Worm (Caenorhabditis elegans) whole organism, midembryonic: Measurements from ENCODE around the gene T21D12.11.
A peak's percentile ranks its signal among the peaks of the same experiment; 100 is the strongest.

Experiments used
- T22C8.4 ChIP-seq: fragments of 200-800 bp; sonication (Bioruptor generic); IDR thresholded peaks from 2 replicates; pipeline ENCODE4 v1.3.6; 2022; ENCODE audit warnings: missing genetic modification characterization, missing compliant biosample characterization
- cog-1 ChIP-seq: sonication (generic microtip); optimal IDR thresholded peaks from 2 replicates; lab custom pipeline; 2016; ENCODE audit warnings: missing genetic modification characterization, missing compliant biosample characterization
- flt-1 ChIP-seq: fragments of 200-800 bp; sonication (Bioruptor generic); IDR thresholded peaks from 2 replicates; pipeline ENCODE4 v1.3.6; 2022; ENCODE audit warnings: missing genetic modification characterization, missing compliant biosample characterization
- klf-2 ChIP-seq: fragments of 200-800 bp; sonication (Bioruptor generic); conservative IDR thresholded peaks from 2 replicates; pipeline ENCODE4 v1.3.6; 2022; ENCODE audit warnings: missing genetic modification reagents, missing genetic modification characterization, missing compliant biosample characterization
- med-1 ChIP-seq: sonication (generic microtip); optimal IDR thresholded peaks from 2 replicates; lab custom pipeline; 2017; ENCODE audit warnings: missing genetic modification characterization, mild to moderate bottlenecking, missing compliant biosample characterization, antibody characterized with exemption, missing genetic modification reagents; ENCODE audit not compliant: insufficient read depth
- ref-1 ChIP-seq: fragments of 200-800 bp; sonication (Bioruptor generic); conservative IDR thresholded peaks from 2 replicates; pipeline ENCODE4 v1.3.6; 2022; ENCODE audit warnings: missing genetic modification reagents, missing genetic modification characterization, missing compliant biosample characterization
- tab-1 ChIP-seq: fragments of 200-800 bp; sonication (Bioruptor generic); IDR thresholded peaks from 2 replicates; pipeline ENCODE4 v1.3.6; 2022; ENCODE audit warnings: missing genetic modification characterization, missing compliant biosample characterization
- ztf-23 ChIP-seq: fragments of 200-800 bp; sonication (Bioruptor generic); IDR thresholded peaks from 2 replicates; pipeline ENCODE4 v1.3.6; 2022; ENCODE audit warnings: missing genetic modification reagents, missing genetic modification characterization, missing compliant biosample characterization
- ztf-29 ChIP-seq: fragments of 200-800 bp; sonication (Bioruptor generic); IDR thresholded peaks from 2 replicates; pipeline ENCODE4 v1.3.6; 2022; ENCODE audit warnings: missing genetic modification reagents, missing genetic modification characterization, missing compliant biosample characterization

The T21D12.11 gene

ce11 chrIV:257095-257494, 12.1 kb upstream of the T21D12.11 start, which contains the start of gene R02D3.8:
Gene R02D3.8, minus strand, starts transcription at chrIV:257203.
- TF ChIP-seq ztf-29 (GFP tag; lab: Robert Waterston, UW) (no peak), T22C8.4 (GFP tag; lab: Robert Waterston, UW) (no peak), klf-2 (no peak), flt-1 (no peak), cog-1 (tag; lab: Kevin White, UChicago) (no peak), med-1 (no peak), ztf-23 (GFP tag; lab: Robert Waterston, UW) (no peak), ref-1 (no peak), tab-1 (GFP tag; lab: Robert Waterston, UW) (no peak)

ce11 chrIV:258362-258761, 10.8 kb upstream of the T21D12.11 start:
- TF ChIP-seq flt-1 (no peak), ztf-29 (GFP tag; lab: Robert Waterston, UW) (no peak), T22C8.4 (GFP tag; lab: Robert Waterston, UW) (no peak), cog-1 (tag; lab: Kevin White, UChicago) (no peak), tab-1 (GFP tag; lab: Robert Waterston, UW) (no peak), ref-1 (no peak), ztf-23 (GFP tag; lab: Robert Waterston, UW) (no peak), klf-2 (no peak)

- no peak for TF ChIP-seq tab-1 (GFP tag; lab: Robert Waterston, UW)
- TF ChIP-seq cog-1 (tag; lab: Kevin White, UChicago): no peak
- no peak for TF ChIP-seq klf-2
- no peak for TF ChIP-seq ztf-29 (GFP tag; lab: Robert Waterston, UW)
- TF ChIP-seq ref-1: no peak
- TF ChIP-seq flt-1: no peak
- TF ChIP-seq T22C8.4 (GFP tag; lab: Robert Waterston, UW): no peak
- no peak for TF ChIP-seq ztf-23 (GFP tag; lab: Robert Waterston, UW)
- TF ChIP-seq med-1: no peak
Measured at ce11 chrIV:259142-259541, 10.1 kb upstream of the T21D12.11 start, which contains the start of gene dpy-9. Gene dpy-9, minus strand, starts transcription at chrIV:259204.

ce11 chrIV:261607-262006, 7.6 kb upstream of the T21D12.11 start, which contains the start of gene pqbp-1.1:
Gene pqbp-1.1, minus strand, starts transcription at chrIV:261683.
- TF ChIP-seq T22C8.4 (GFP tag; lab: Robert Waterston, UW): peak; percentile 42; the same call in 1 of the 2 replicates
- TF ChIP-seq flt-1: 0 out of 2 replicates have a peak, but pooled peaks have one; percentile 59
- no peak for TF ChIP-seq tab-1 (GFP tag; lab: Robert Waterston, UW)

DNA sequence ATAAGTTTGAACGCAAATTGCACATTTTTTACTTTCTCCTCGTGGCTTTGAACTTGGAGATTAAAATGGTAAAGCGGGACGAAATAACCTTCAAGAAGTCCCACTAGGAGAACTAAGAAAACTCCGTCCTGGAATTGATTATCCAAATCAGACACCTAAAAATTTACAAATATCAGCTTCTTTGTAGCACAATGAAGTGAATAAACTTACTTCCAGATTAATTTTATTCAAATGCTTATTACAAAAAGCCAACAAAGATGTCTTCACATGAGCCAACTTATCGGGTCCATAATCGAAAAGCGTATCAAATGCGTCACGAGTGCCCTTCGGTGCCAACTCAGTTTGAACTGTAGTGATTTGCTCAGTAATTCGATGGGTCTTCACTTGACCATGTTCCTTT, 6.7 kb upstream of the T21D12.11 start:
- TF ChIP-seq ztf-23 (GFP tag; lab: Robert Waterston, UW) (no peak), cog-1 (tag; lab: Kevin White, UChicago) (no peak), klf-2 (no peak), ref-1 (no peak), tab-1 (GFP tag; lab: Robert Waterston, UW) (no peak), flt-1 (no peak), med-1 (no peak), T22C8.4 (GFP tag; lab: Robert Waterston, UW) (no peak), ztf-29 (GFP tag; lab: Robert Waterston, UW) (no peak)

DNA sequence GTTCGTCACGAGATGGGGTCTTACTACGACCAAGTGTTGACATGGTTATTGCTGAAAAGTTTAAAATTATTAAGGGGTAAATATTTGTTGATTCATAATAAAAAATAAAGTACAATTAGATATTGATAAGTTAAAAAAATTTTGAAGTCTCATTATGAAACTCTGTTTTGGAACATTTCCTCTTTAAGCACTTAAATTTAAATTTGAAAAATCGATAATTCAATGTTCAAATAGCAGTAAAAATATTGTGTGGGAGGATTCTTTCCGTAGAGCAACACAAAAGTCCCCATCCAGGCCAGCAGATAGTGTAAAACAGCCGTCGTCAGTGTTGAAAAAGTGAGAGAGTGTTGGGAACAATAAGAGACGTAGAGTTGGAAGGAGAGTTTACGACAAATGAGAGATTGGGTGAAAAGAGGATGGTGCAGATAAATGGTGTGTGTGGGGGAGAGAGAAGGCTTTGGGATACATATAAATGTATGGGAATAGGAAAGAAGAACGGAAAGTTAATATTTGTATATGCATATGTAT, 5.0 kb upstream of the T21D12.11 start, which contains the start of gene pat-6:
Gene pat-6 (minus strand): TSS at position 51 of the 528 bp plus-strand sequence.
- TF ChIP-seq ztf-23 (GFP tag; lab: Robert Waterston, UW): no peak
- peak; percentile 59 for TF ChIP-seq T22C8.4 (GFP tag; lab: Robert Waterston, UW)

DNA sequence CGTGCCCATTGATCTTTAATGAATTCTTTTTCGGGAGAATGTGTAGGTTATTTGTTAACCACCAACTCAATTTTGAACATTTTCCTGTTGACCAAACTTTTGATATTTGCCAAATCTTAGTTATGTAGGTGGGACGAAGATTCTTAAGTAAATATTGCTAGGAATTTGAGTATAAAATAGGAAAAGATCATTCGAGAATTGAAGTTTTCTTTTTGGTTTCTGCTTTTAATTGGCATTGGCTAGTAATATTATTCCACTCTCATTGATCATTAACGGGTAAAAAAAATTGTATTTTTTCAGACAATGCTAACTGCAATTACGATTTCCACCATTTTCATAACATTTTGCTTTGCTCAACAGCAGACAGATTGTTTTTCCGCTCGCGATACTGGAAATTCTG, 3.1 kb upstream of the T21D12.11 start, which contains the start of gene T21D12.12:
Gene T21D12.12 (plus strand): TSS at position 301 of the 400 bp plus-strand sequence.
- TF ChIP-seq klf-2: no peak
- no peak for TF ChIP-seq T22C8.4 (GFP tag; lab: Robert Waterston, UW)
- TF ChIP-seq cog-1 (tag; lab: Kevin White, UChicago): no peak
- TF ChIP-seq ztf-29 (GFP tag; lab: Robert Waterston, UW): no peak
- TF ChIP-seq flt-1: no peak
- no peak for TF ChIP-seq ztf-23 (GFP tag; lab: Robert Waterston, UW)
- no peak for TF ChIP-seq med-1
- no peak for TF ChIP-seq ref-1
- TF ChIP-seq tab-1 (GFP tag; lab: Robert Waterston, UW): no peak

DNA sequence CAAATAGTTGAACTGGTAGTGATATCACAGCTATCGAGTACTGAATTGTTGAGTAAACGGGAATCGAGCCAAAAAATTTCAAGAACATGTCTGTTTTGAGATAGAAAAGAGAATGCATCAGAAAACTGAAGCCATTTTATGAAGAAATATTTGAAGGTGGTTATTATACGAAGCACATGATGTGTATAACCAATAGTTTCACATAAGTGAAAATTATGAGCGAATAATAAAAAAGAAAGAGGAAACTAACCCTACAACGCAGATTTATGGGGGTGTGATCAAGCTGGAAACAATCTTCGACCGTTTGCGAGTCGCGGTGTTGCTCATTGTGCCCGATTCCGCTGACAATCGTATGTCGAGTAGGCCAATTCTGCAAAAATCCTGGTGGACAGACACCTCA, 4.1 kb downstream of the T21D12.11 start, which contains the start of gene srh-282:
Gene srh-282 (minus strand): TSS at position 101 of the 400 bp plus-strand sequence.
- TF ChIP-seq ref-1: no peak
- no peak for TF ChIP-seq klf-2
- TF ChIP-seq tab-1 (GFP tag; lab: Robert Waterston, UW): no peak
- no peak for TF ChIP-seq ztf-29 (GFP tag; lab: Robert Waterston, UW)
- TF ChIP-seq T22C8.4 (GFP tag; lab: Robert Waterston, UW): no peak
- TF ChIP-seq cog-1 (tag; lab: Kevin White, UChicago): no peak
- TF ChIP-seq ztf-23 (GFP tag; lab: Robert Waterston, UW): no peak
- no peak for TF ChIP-seq flt-1
- no peak for TF ChIP-seq med-1

DNA sequence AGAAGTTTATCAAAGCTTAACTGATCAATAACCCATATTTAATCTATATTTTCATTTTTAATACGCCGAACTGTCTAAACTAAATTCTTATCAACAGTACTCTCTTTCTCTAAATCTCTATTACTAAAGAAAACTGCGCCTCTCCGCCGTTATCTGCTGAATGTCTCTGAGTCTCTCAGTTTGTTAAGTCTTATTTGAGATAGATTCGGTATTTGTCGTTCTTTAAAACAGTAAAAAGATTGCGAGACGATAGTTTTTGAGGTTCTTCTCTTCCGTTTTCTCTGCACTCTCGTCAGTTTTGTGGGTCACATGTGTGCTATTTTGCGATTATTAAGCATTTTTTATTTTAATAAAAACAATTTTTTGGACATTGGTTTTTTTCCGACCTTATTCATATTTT, 5.0 kb downstream of the T21D12.11 start, which contains the start of gene sma-10:
Gene sma-10 (plus strand): TSS at position 236 of the 400 bp plus-strand sequence.
- TF ChIP-seq klf-2 (no peak), cog-1 (tag; lab: Kevin White, UChicago) (no peak), med-1 (no peak), ztf-23 (GFP tag; lab: Robert Waterston, UW) (no peak), ref-1 (no peak), tab-1 (GFP tag; lab: Robert Waterston, UW) (no peak), flt-1 (no peak), T22C8.4 (GFP tag; lab: Robert Waterston, UW) (no peak), ztf-29 (GFP tag; lab: Robert Waterston, UW) (no peak)

- no peak for TF ChIP-seq klf-2
- no peak for TF ChIP-seq cog-1 (tag; lab: Kevin White, UChicago)
- TF ChIP-seq ztf-23 (GFP tag; lab: Robert Waterston, UW): no peak
- TF ChIP-seq med-1: no peak
- no peak for TF ChIP-seq ztf-29 (GFP tag; lab: Robert Waterston, UW)
- no peak for TF ChIP-seq flt-1
- no peak for TF ChIP-seq T22C8.4 (GFP tag; lab: Robert Waterston, UW)
- TF ChIP-seq tab-1 (GFP tag; lab: Robert Waterston, UW): no peak
- TF ChIP-seq ref-1: no peak
Measured at ce11 chrIV:275146-275545, 5.9 kb downstream of the T21D12.11 start.
